Worm (Caenorhabditis elegans): ENCODE data around the gene T20D3.5.

The T20D3.5 gene

ce11 chrIV:9378272-9378671 is 41.4 kb downstream of the T20D3.5 start, which contains the start of gene C10C5.4:
Gene C10C5.4 (plus strand): TSS chrIV:9378552.
- peak in 1 of 2 experiments; percentile 38 for TF ChIP-seq unc-62 (GFP tag; optimal IDR thresholded peaks at IDR 0.05 in 1 of 2)
- TF ChIP-seq unc-62 (tag; optimal IDR thresholded peaks at IDR 0.05), result no peak
- no peak for TF ChIP-seq sdz-12 (GFP tag; optimal IDR thresholded peaks at IDR 0.05)
- no peak for TF ChIP-seq unc-130 (GFP tag; optimal IDR thresholded peaks at IDR 0.05)
- TF ChIP-seq lim-7 (GFP tag; IDR thresholded peaks at IDR 0.05), result no peak
- no peak for TF ChIP-seq zip-11 (GFP tag; IDR thresholded peaks at IDR 0.05)
- TF ChIP-seq spr-1 (tag; optimal IDR thresholded peaks at IDR 0.05), result no peak
- TF ChIP-seq hlh-11 (tag; optimal IDR thresholded peaks at IDR 0.05), result peak; percentile 15
- no peak for TF ChIP-seq nhr-6 (tag; optimal IDR thresholded peaks at IDR 0.05)
- TF ChIP-seq nhr-48 (tag; optimal IDR thresholded peaks at IDR 0.05), result peak; percentile 34
- TF ChIP-seq duxl-1 (tag; optimal IDR thresholded peaks at IDR 0.05; ENCODE audit: poor library complexity), result no peak
- TF ChIP-seq dmd-6 (GFP tag; IDR thresholded peaks at IDR 0.05), result peak; percentile 79
- TF ChIP-seq lir-3 (tag; optimal IDR thresholded peaks at IDR 0.05), result no peak
- no peak for TF ChIP-seq hmg-1.1 (GFP tag; IDR thresholded peaks at IDR 0.05)
- no peak for TF ChIP-seq arid-1 (GFP tag; conservative IDR thresholded peaks at IDR 0.05)
- TF ChIP-seq egl-27 (tag; optimal IDR thresholded peaks at IDR 0.05), result no peak
- no peak for TF ChIP-seq nhr-111 (GFP tag; optimal IDR thresholded peaks at IDR 0.05)
- no peak for TF ChIP-seq attf-4 (tag; optimal IDR thresholded peaks at IDR 0.05)
- no peak for TF ChIP-seq lin-13 (GFP tag; optimal IDR thresholded peaks at IDR 0.05)
- peak; percentile 68 for TF ChIP-seq dve-1 (tag; optimal IDR thresholded peaks at IDR 0.05; ENCODE audit: insufficient read depth)
- no peak for TF ChIP-seq F49E8.2 (tag; optimal IDR thresholded peaks at IDR 0.05; ENCODE audit: borderline replicate concordance)
- TF ChIP-seq ceh-62 (tag; optimal IDR thresholded peaks at IDR 0.05), result no peak
- TF ChIP-seq zfp-3 (GFP tag; conservative IDR thresholded peaks at IDR 0.05), result no peak

- peak; percentile 17 for TF ChIP-seq aha-1 (tag)
- TF ChIP-seq sdz-12 (GFP tag; optimal IDR thresholded peaks at IDR 0.05), result no peak
These were observed 44.3 kb downstream of the T20D3.5 start, which contains the start of gene C10C5.5 for ce11 chrIV:9381136-9381535. Gene C10C5.5 (plus strand): TSS chrIV:9381436.

ce11 chrIV:9384826-9385225 is 48.0 kb downstream of the T20D3.5 start, which contains the start of gene C10C5.7:
Gene C10C5.7 (plus strand): TSS chrIV:9385126.
- TF ChIP-seq ZK337.2 (GFP tag; IDR thresholded peaks at IDR 0.05) (no peak), nhr-11 (tag; optimal IDR thresholded peaks at IDR 0.05) (no peak), ZK546.5 (tag; optimal IDR thresholded peaks at IDR 0.05) (no peak), unc-62 (GFP tag; optimal IDR thresholded peaks at IDR 0.05 in 1 of 2) (peak in 1 of 2 experiments; percentile 1), unc-62 (tag; optimal IDR thresholded peaks at IDR 0.05) (no peak)

- no peak for TF ChIP-seq Y5F2A.4 (GFP tag; optimal IDR thresholded peaks at IDR 0.05)
- TF ChIP-seq zfp-3 (GFP tag; conservative IDR thresholded peaks at IDR 0.05), result no peak
- TF ChIP-seq T20F7.1 (GFP tag; optimal IDR thresholded peaks at IDR 0.05), result no peak
- no peak for TF ChIP-seq lin-39 (tag; optimal IDR thresholded peaks at IDR 0.05)
- no peak for TF ChIP-seq jun-1 (tag; optimal IDR thresholded peaks at IDR 0.05)
- no peak for TF ChIP-seq F10B5.3 (tag; optimal IDR thresholded peaks at IDR 0.05)
- TF ChIP-seq ztf-7 (tag; optimal IDR thresholded peaks at IDR 0.05), result no peak
- no peak for TF ChIP-seq ceh-62 (tag; optimal IDR thresholded peaks at IDR 0.05)
- no peak for TF ChIP-seq duxl-1 (tag; optimal IDR thresholded peaks at IDR 0.05; ENCODE audit: poor library complexity)
- no peak for TF ChIP-seq pha-4 (GFP tag; IDR thresholded peaks at IDR 0.05)
- no peak for TF ChIP-seq pha-4 (tag; optimal IDR thresholded peaks at IDR 0.05)
- no peak for TF ChIP-seq mxl-3 (GFP tag; optimal IDR thresholded peaks at IDR 0.05)
- TF ChIP-seq egl-27 (tag; optimal IDR thresholded peaks at IDR 0.05), result no peak
- no peak for TF ChIP-seq spr-3 (GFP tag; optimal IDR thresholded peaks at IDR 0.05)
- no peak for TF ChIP-seq snpc-1.2 (GFP tag; IDR thresholded peaks at IDR 0.05)
- peak; percentile 94 for TF ChIP-seq lin-38 (GFP tag; IDR thresholded peaks at IDR 0.05)
- TF ChIP-seq mdt-29 (GFP tag; IDR thresholded peaks at IDR 0.05), result no peak
- peak; percentile 46 for TF ChIP-seq nhr-6 (tag; optimal IDR thresholded peaks at IDR 0.05)
- peak; percentile 93 for TF ChIP-seq aha-1 (tag)
- peak; percentile 26 for TF ChIP-seq rbr-2 (tag; optimal IDR thresholded peaks at IDR 0.05)
- no peak for TF ChIP-seq skn-1 (tag; optimal IDR thresholded peaks at IDR 0.05)
- no peak for TF ChIP-seq cey-2 (tag; optimal IDR thresholded peaks at IDR 0.05; ENCODE audit: borderline replicate concordance, insufficient read depth)
- peak; percentile 28 for TF ChIP-seq dve-1 (tag; optimal IDR thresholded peaks at IDR 0.05; ENCODE audit: insufficient read depth)
- TF ChIP-seq php-3 (GFP tag; IDR thresholded peaks at IDR 0.05), result no peak
- TF ChIP-seq ztf-11 (tag; optimal IDR thresholded peaks at IDR 0.05), result no peak
- no peak for TF ChIP-seq nhr-237 (tag; optimal IDR thresholded peaks at IDR 0.05)
- no peak for TF ChIP-seq snpc-4 (tag; optimal IDR thresholded peaks at IDR 0.05)
These were observed 49.2 kb downstream of the T20D3.5 start, which contains the start of gene daf-15 for ce11 chrIV:9386038-9386437. Gene daf-15 (plus strand): TSS chrIV:9386208.

Data from whole organism, L4 larva.